Fruit fly (Drosophila melanogaster) whole organism, embryonic: ENCODE data around the gene CG45002.
A peak's percentile ranks its signal among the peaks of the same experiment; 100 is the strongest.

Source experiments
- ATbp ChIP-seq: fragments of 200-800 bp; sonication (Bioruptor generic); optimal IDR thresholded peaks from 2 replicates; lab custom pipeline; 2017; ENCODE audit warnings: missing biosample characterization, mild to moderate bottlenecking, missing genetic modification characterization, missing genetic modification reagents
- Abd-B ChIP-seq: fragments of 200-800 bp; sonication (Bioruptor generic); optimal IDR thresholded peaks from 2 replicates; lab custom pipeline; 2018; ENCODE audit warnings: missing biosample characterization, mild to moderate bottlenecking, missing genetic modification characterization, moderate library complexity
- Atf-2 ChIP-seq: fragments of 200-800 bp; sonication (Bioruptor generic); optimal IDR thresholded peaks from 2 replicates; lab custom pipeline; 2016; ENCODE audit warnings: missing biosample characterization, missing genetic modification characterization
- B-H2 ChIP-seq: fragments of 200-800 bp; sonication (Bioruptor generic); optimal IDR thresholded peaks from 2 replicates; lab custom pipeline; 2018; ENCODE audit warnings: missing biosample characterization, mild to moderate bottlenecking, missing genetic modification characterization
- BEAF-32 ChIP-seq: fragments of 200-800 bp; sonication (Bioruptor generic); optimal IDR thresholded peaks from 3 replicates; lab custom pipeline; 2017; ENCODE audit warnings: missing biosample characterization, missing genetic modification characterization, mild to moderate bottlenecking, moderate library complexity, missing genetic modification reagents
- Blimp-1 ChIP-seq: fragments of 200-800 bp; sonication (Bioruptor generic); optimal IDR thresholded peaks from 3 replicates; lab custom pipeline; 2018; ENCODE audit warnings: missing biosample characterization, missing genetic modification characterization, mild to moderate bottlenecking, moderate library complexity, missing genetic modification reagents
- CG10209 ChIP-seq: fragments of 200-800 bp; sonication (Bioruptor generic); optimal IDR thresholded peaks from 3 replicates; lab custom pipeline; 2017; ENCODE audit warnings: missing biosample characterization, mild to moderate bottlenecking, missing genetic modification characterization, missing genetic modification reagents
- CG10959 ChIP-seq: fragments of 200-800 bp; sonication (Bioruptor generic); IDR thresholded peaks from 2 replicates; pipeline ENCODE4 v1.3.6; 2022; ENCODE audit warnings: missing biosample characterization, missing genetic modification characterization
- CG11456 ChIP-seq: fragments of 200-800 bp; sonication (Bioruptor generic); IDR thresholded peaks from 3 replicates; pipeline ENCODE4 v1.3.6; 2022; ENCODE audit warnings: missing biosample characterization, missing genetic modification characterization
- CG12104 ChIP-seq: fragments of 200-800 bp; sonication (Bioruptor generic); optimal IDR thresholded peaks from 3 replicates; lab custom pipeline; 2016; ENCODE audit warnings: missing biosample characterization, missing genetic modification characterization
- CG13123 ChIP-seq: fragments of 200-800 bp; sonication (Bioruptor generic); optimal IDR thresholded peaks from 2 replicates; lab custom pipeline; 2016; ENCODE audit warnings: missing biosample characterization, missing genetic modification characterization
- CG13287 ChIP-seq: fragments of 200-800 bp; sonication (Bioruptor generic); IDR thresholded peaks from 2 replicates; pipeline ENCODE4 v1.3.6; 2022; ENCODE audit warnings: missing biosample characterization, missing genetic modification characterization; ENCODE audit not compliant: partially characterized antibody
- CG14014 ChIP-seq: fragments of 200-800 bp; sonication (Bioruptor generic); IDR thresholded peaks from 2 replicates; pipeline ENCODE4 v1.3.6; 2022; ENCODE audit warnings: missing biosample characterization, missing genetic modification characterization
- CG17359 ChIP-seq: fragments of 200-800 bp; sonication (Bioruptor generic); optimal IDR thresholded peaks from 3 replicates; lab custom pipeline; 2018; ENCODE audit warnings: missing biosample characterization, mild to moderate bottlenecking, missing genetic modification characterization, moderate library complexity
- CG17385 ChIP-seq: fragments of 200-800 bp; sonication (Bioruptor generic); optimal IDR thresholded peaks from 3 replicates; lab custom pipeline; 2018; ENCODE audit warnings: missing biosample characterization, mild to moderate bottlenecking, missing genetic modification characterization
- CG1792 ChIP-seq: fragments of 200-800 bp; sonication (Bioruptor generic); optimal IDR thresholded peaks from 2 replicates; lab custom pipeline; 2016; ENCODE audit warnings: missing biosample characterization, missing genetic modification characterization
- CG2116 ChIP-seq: fragments of 200-800 bp; sonication (Bioruptor generic); optimal IDR thresholded peaks from 3 replicates; lab custom pipeline; 2018; ENCODE audit warnings: missing biosample characterization, mild to moderate bottlenecking, missing genetic modification characterization
- CG4820 ChIP-seq: fragments of 200-800 bp; sonication (Bioruptor generic); optimal IDR thresholded peaks from 3 replicates; lab custom pipeline; 2016; ENCODE audit warnings: missing biosample characterization, missing genetic modification characterization
- CG6765 ChIP-seq: fragments of 200-800 bp; sonication (Bioruptor generic); optimal IDR thresholded peaks from 3 replicates; lab custom pipeline; 2017; ENCODE audit warnings: missing biosample characterization, mild to moderate bottlenecking, missing genetic modification characterization
- CG6791 ChIP-seq: fragments of 200-800 bp; sonication (Bioruptor generic); IDR thresholded peaks from 3 replicates; pipeline ENCODE4 v1.3.6; 2022; ENCODE audit warnings: missing biosample characterization, missing genetic modification characterization; ENCODE audit not compliant: partially characterized antibody
- CG7556 ChIP-seq: fragments of 200-800 bp; sonication (Bioruptor generic); optimal IDR thresholded peaks from 2 replicates; lab custom pipeline; 2017; ENCODE audit warnings: missing biosample characterization, mild to moderate bottlenecking, missing genetic modification characterization
- CG8290 ChIP-seq, 3 experiments: fragments of 200-800 bp; sonication (Bioruptor generic); optimal IDR thresholded peaks; 2 replicates each; lab custom pipeline; 2016 to 2019; ENCODE audit warnings: missing biosample characterization in 3 of 3, missing genetic modification characterization in 3 of 3, mild to moderate bottlenecking in 2 of 3, moderate library complexity in 1 of 3
- CG8944 ChIP-seq: fragments of 200-800 bp; sonication (Bioruptor generic); optimal IDR thresholded peaks from 3 replicates; lab custom pipeline; 2016; ENCODE audit warnings: missing biosample characterization, missing genetic modification characterization
- CG9437 ChIP-seq: fragments of 200-800 bp; sonication (Bioruptor generic); optimal IDR thresholded peaks from 2 replicates; lab custom pipeline; 2018; ENCODE audit warnings: missing biosample characterization, mild to moderate bottlenecking, missing genetic modification characterization
- CTCF ChIP-seq: fragments of 200-800 bp; sonication (Bioruptor generic); optimal IDR thresholded peaks from 2 replicates; lab custom pipeline; 2017; ENCODE audit warnings: missing biosample characterization, mild to moderate bottlenecking, missing genetic modification characterization, moderate library complexity
- D19A ChIP-seq: fragments of 200-800 bp; optimal IDR thresholded peaks from 3 replicates; lab custom pipeline; 2019; ENCODE audit warnings: missing biosample characterization, mild to moderate bottlenecking, missing genetic modification characterization, moderate library complexity
- Deaf1 ChIP-seq: fragments of 200-800 bp; optimal IDR thresholded peaks from 3 replicates; lab custom pipeline; 2019; ENCODE audit warnings: missing biosample characterization, mild to moderate bottlenecking, missing genetic modification characterization, moderate library complexity
- ERR ChIP-seq: fragments of 200-800 bp; sonication (Bioruptor generic); optimal IDR thresholded peaks from 2 replicates; lab custom pipeline; 2016; ENCODE audit warnings: missing biosample characterization, missing genetic modification characterization
- MBD-R2 ChIP-seq: fragments of 200-800 bp; sonication (Bioruptor generic); IDR thresholded peaks from 2 replicates; pipeline ENCODE4 v1.3.6; 2022; ENCODE audit warnings: missing biosample characterization, missing genetic modification characterization
- Sry-β ChIP-seq: fragments of 200-800 bp; sonication (Bioruptor generic); optimal IDR thresholded peaks from 2 replicates; lab custom pipeline; 2018; ENCODE audit warnings: missing biosample characterization, mild to moderate bottlenecking, missing genetic modification characterization, moderate library complexity
- ab ChIP-seq: fragments of 200-800 bp; sonication (Bioruptor generic); optimal IDR thresholded peaks from 2 replicates; lab custom pipeline; 2016; ENCODE audit warnings: missing biosample characterization, missing genetic modification characterization
- amos ChIP-seq: fragments of 200-800 bp; sonication (Bioruptor generic); IDR thresholded peaks from 2 replicates; pipeline ENCODE4 v1.3.6; 2022; ENCODE audit warnings: missing biosample characterization, missing genetic modification characterization; ENCODE audit not compliant: partially characterized antibody
- bsh ChIP-seq, 2 experiments: fragments of 200-800 bp; sonication (Bioruptor generic); optimal IDR thresholded peaks; 2 replicates each; lab custom pipeline; 2017 to 2018; ENCODE audit warnings: mild to moderate bottlenecking in 2 of 2, missing biosample characterization in 2 of 2, missing genetic modification characterization in 2 of 2, moderate library complexity in 1 of 2
- croc ChIP-seq: fragments of 200-800 bp; sonication (Bioruptor generic); conservative IDR thresholded peaks from 3 replicates; pipeline ENCODE4 v1.3.6; 2022; ENCODE audit warnings: missing biosample characterization, missing genetic modification characterization
- cwo ChIP-seq: fragments of 200-800 bp; sonication (Bioruptor generic); optimal IDR thresholded peaks from 3 replicates; lab custom pipeline; 2017; ENCODE audit warnings: missing biosample characterization, missing genetic modification characterization, mild to moderate bottlenecking, moderate library complexity, missing genetic modification reagents
- ems ChIP-seq: fragments of 200-800 bp; sonication (Bioruptor generic); optimal IDR thresholded peaks from 3 replicates; lab custom pipeline; 2016; ENCODE audit warnings: missing biosample characterization, missing genetic modification characterization
- esg ChIP-seq: fragments of 200-800 bp; sonication (Bioruptor generic); conservative IDR thresholded peaks from 2 replicates; pipeline ENCODE4 v1.3.6; 2022; ENCODE audit warnings: missing biosample characterization, missing genetic modification characterization
- hbn ChIP-seq: fragments of 200-800 bp; sonication (Bioruptor generic); IDR thresholded peaks from 2 replicates; pipeline ENCODE4 v1.3.6; 2022; ENCODE audit warnings: missing biosample characterization, missing genetic modification characterization; ENCODE audit not compliant: partially characterized antibody
- hth ChIP-seq: fragments of >200 bp; optimal IDR thresholded peaks from 2 replicates; lab custom pipeline; 2017; ENCODE audit warnings: inconsistent platforms
- knrl ChIP-seq: fragments of 200-800 bp; sonication (Bioruptor generic); IDR thresholded peaks from 3 replicates; pipeline ENCODE4 v1.3.6; 2022; ENCODE audit warnings: missing biosample characterization, missing genetic modification characterization; ENCODE audit not compliant: partially characterized antibody
- oc ChIP-seq: fragments of 200-800 bp; sonication (Bioruptor generic); optimal IDR thresholded peaks from 2 replicates; lab custom pipeline; 2018; ENCODE audit warnings: missing biosample characterization, mild to moderate bottlenecking, missing genetic modification characterization, moderate library complexity
- pnt ChIP-seq: fragments of 200-800 bp; sonication (Bioruptor generic); optimal IDR thresholded peaks from 3 replicates; lab custom pipeline; 2016; ENCODE audit warnings: missing biosample characterization, missing genetic modification characterization
- row ChIP-seq: fragments of 200-800 bp; sonication (Bioruptor generic); IDR thresholded peaks from 3 replicates; pipeline ENCODE4 v1.3.6; 2022; ENCODE audit warnings: missing biosample characterization, missing genetic modification characterization
- salm ChIP-seq: fragments of 200-800 bp; sonication (Bioruptor generic); optimal IDR thresholded peaks from 2 replicates; lab custom pipeline; 2018; ENCODE audit warnings: missing biosample characterization, mild to moderate bottlenecking, missing genetic modification characterization
- sc ChIP-seq, 3 experiments: fragments of >200 bp in 2 of 3; fragments of 200-800 bp in 1 of 3; sonication (Bioruptor generic) in 1 of 3; optimal IDR thresholded peaks; 2 replicates in 2 of 3; 3 replicates in 1 of 3; lab custom pipeline; 2017; ENCODE audit warnings: mild to moderate bottlenecking in 1 of 3, missing biosample characterization in 1 of 3, missing genetic modification characterization in 1 of 3, missing genetic modification reagents in 1 of 3
- sens-2 ChIP-seq: fragments of 200-800 bp; sonication (Bioruptor generic); IDR thresholded peaks from 2 replicates; pipeline ENCODE4 v1.3.6; 2022; ENCODE audit warnings: missing biosample characterization, missing genetic modification characterization
- sob ChIP-seq: fragments of 200-800 bp; sonication (Bioruptor generic); IDR thresholded peaks from 2 replicates; pipeline ENCODE4 v1.3.6; 2022; ENCODE audit warnings: missing biosample characterization, missing genetic modification characterization
- vnd ChIP-seq: fragments of 200-800 bp; sonication (Bioruptor generic); IDR thresholded peaks from 3 replicates; pipeline ENCODE4 v1.3.6; 2022; ENCODE audit warnings: missing biosample characterization, missing genetic modification characterization; ENCODE audit not compliant: partially characterized antibody
- vvl ChIP-seq: fragments of 200-800 bp; sonication (Bioruptor generic); IDR thresholded peaks from 2 replicates; pipeline ENCODE4 v1.3.6; 2022; ENCODE audit warnings: missing biosample characterization, missing genetic modification characterization
- zen2 ChIP-seq: fragments of 200-800 bp; sonication (Bioruptor generic); IDR thresholded peaks from 3 replicates; pipeline ENCODE4 v1.3.6; 2022; ENCODE audit warnings: missing biosample characterization, missing genetic modification characterization; ENCODE audit not compliant: partially characterized antibody

The CG45002 gene

dm6 chrX:16936689-16937088 lies 129.8 kb downstream of the CG45002 start (continued):
- no peak for TF ChIP-seq oc (tag; lab: Kevin White, UChicago)
- TF ChIP-seq row (GFP tag; lab: Robert Waterston, UW) = no peak
- TF ChIP-seq Deaf1 (tag; lab: Kevin White, UChicago) = no peak
- TF ChIP-seq CG17359 (tag; lab: Kevin White, UChicago) = no peak
- TF ChIP-seq CG11456 (GFP tag; lab: Robert Waterston, UW) = no peak
- TF ChIP-seq B-H2 (GFP tag; lab: Kevin White, UChicago) = no peak
- no peak for TF ChIP-seq D19A (tag; lab: Kevin White, UChicago)
- no peak for TF ChIP-seq CG17385 (GFP tag; lab: Kevin White, UChicago)
- no peak for TF ChIP-seq vvl
- TF ChIP-seq pnt (GFP tag; lab: Kevin White, UChicago) = no peak
- no peak for TF ChIP-seq CG10209 (GFP tag; lab: Kevin White, UChicago)
- no peak for TF ChIP-seq CG8944
- no peak for TF ChIP-seq CG9437 (GFP tag; lab: Kevin White, UChicago)
- peak; percentile 73 for TF ChIP-seq CG8290 (GFP tag; optimal IDR thresholded peaks at IDR 0.05; lab: Kevin White, UChicago)
- TF ChIP-seq CG8290 (tag; optimal IDR thresholded peaks at IDR 0.05; lab: Kevin White, UChicago) = no peak
- TF ChIP-seq knrl (GFP tag; lab: Robert Waterston, UW) = peak; percentile 38; the same call in 2 of the 3 replicates
- no peak for TF ChIP-seq bsh (GFP tag; optimal IDR thresholded peaks at IDR 0.05; lab: Kevin White, UChicago)
- TF ChIP-seq CG2116 (GFP tag; lab: Kevin White, UChicago) = peak; percentile 2
- no peak for TF ChIP-seq CG13123 (GFP tag; lab: Kevin White, UChicago)
- TF ChIP-seq Sry-β (GFP tag; lab: Kevin White, UChicago) = no peak
- peak; percentile 16; the same call in 1 of the 2 replicates for TF ChIP-seq amos (GFP tag; lab: Robert Waterston, UW)
- TF ChIP-seq CG1792 (GFP tag; lab: Kevin White, UChicago) = no peak
- TF ChIP-seq sob (GFP tag; lab: Robert Waterston, UW) = no peak
- TF ChIP-seq Abd-B (GFP tag; lab: Kevin White, UChicago) = no peak
- TF ChIP-seq Atf-2 (GFP tag; lab: Kevin White, UChicago) = no peak
- TF ChIP-seq BEAF-32 (GFP tag; lab: Kevin White, UChicago) = peak; percentile 52
- peak; percentile 44; the same call in 1 of the 3 replicates for TF ChIP-seq CG6791 (GFP tag; lab: Robert Waterston, UW)
- TF ChIP-seq CG12104 (GFP tag; lab: Kevin White, UChicago) = no peak
- no peak for TF ChIP-seq sc (optimal IDR thresholded peaks at IDR 0.05; lab: Kevin White, UChicago)
- no peak for TF ChIP-seq sc (GFP tag; optimal IDR thresholded peaks at IDR 0.05; lab: Kevin White, UChicago)
- peak; percentile 51 for TF ChIP-seq CG13287 (GFP tag; lab: Robert Waterston, UW)
- no peak for TF ChIP-seq salm
- TF ChIP-seq CG4820 (GFP tag; lab: Kevin White, UChicago) = no peak
- no peak for TF ChIP-seq Blimp-1 (GFP tag; lab: Kevin White, UChicago)
- no peak for TF ChIP-seq hth (lab: Kevin White, UChicago)
- TF ChIP-seq esg (GFP tag; lab: Robert Waterston, UW) = no peak
- no peak for TF ChIP-seq ERR (GFP tag; lab: Kevin White, UChicago)
- TF ChIP-seq ems (GFP tag; lab: Kevin White, UChicago) = no peak
- no peak for TF ChIP-seq MBD-R2 (GFP tag; lab: Robert Waterston, UW)
- no peak for TF ChIP-seq CTCF (GFP tag; lab: Kevin White, UChicago)
- TF ChIP-seq CG7556 (GFP tag; lab: Kevin White, UChicago) = no peak
- no peak for TF ChIP-seq CG6765
- TF ChIP-seq CG14014 (GFP tag; lab: Robert Waterston, UW) = no peak
- no peak for TF ChIP-seq CG10959 (GFP tag; lab: Robert Waterston, UW)
- no peak for TF ChIP-seq ATbp
- no peak for TF ChIP-seq sens-2 (GFP tag; lab: Robert Waterston, UW)
- TF ChIP-seq zen2 (GFP tag; lab: Robert Waterston, UW) = no peak
- 0 out of 2 replicates have a peak, but pooled peaks have one; percentile 27 for TF ChIP-seq hbn (GFP tag; lab: Robert Waterston, UW)
- TF ChIP-seq vnd (GFP tag; lab: Robert Waterston, UW) = peak; percentile 43; the same call in 1 of the 3 replicates
- TF ChIP-seq ab (GFP tag; lab: Kevin White, UChicago) = no peak
- TF ChIP-seq croc (GFP tag; lab: Robert Waterston, UW) = no peak
- no peak for TF ChIP-seq cwo
